Fruit fly (Drosophila melanogaster): ENCODE results near the gene CG5039.
A peak's percentile ranks its signal among the peaks of the same experiment; 100 is the strongest.

DNA sequence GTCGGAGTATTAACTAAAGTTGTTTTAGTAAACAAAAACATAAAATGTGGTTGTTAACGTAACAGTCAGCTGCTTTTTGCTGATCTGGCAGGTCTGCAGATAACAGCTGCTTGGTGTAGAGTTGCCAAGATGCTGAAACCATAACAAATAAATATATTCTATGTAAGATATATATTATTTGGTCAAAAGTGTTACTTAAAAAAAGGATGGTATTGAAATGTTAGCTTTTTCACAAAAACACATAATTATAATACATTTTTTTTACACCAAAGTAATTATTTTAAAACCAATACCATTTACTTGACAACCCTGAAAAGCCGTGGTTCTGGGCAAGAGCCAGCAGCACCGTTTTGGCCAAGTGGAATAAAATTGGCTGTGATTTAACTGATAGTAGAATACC, 2.0 kb downstream of the CG5039 start, which contains the start of the genes CG4743 and Idh3g:
- TF ChIP-seq cnc (optimal IDR thresholded peaks at IDR 0.05) (no peak), tj (GFP tag; optimal IDR thresholded peaks at IDR 0.05) (peak; percentile 96), kay (GFP tag; ENCODE audit: borderline replicate concordance) (no peak), Crg-1 (GFP tag; optimal IDR thresholded peaks at IDR 0.05) (peak; percentile 92), pad (GFP tag; optimal IDR thresholded peaks at IDR 0.05) (peak; percentile 86), Mnt (GFP tag; optimal IDR thresholded peaks at IDR 0.05) (peak; percentile 90), cic (GFP tag; optimal IDR thresholded peaks at IDR 0.05) (peak; percentile 78), toe (GFP tag; optimal IDR thresholded peaks at IDR 0.05) (peak; percentile 90), Hr96 (GFP tag; optimal IDR thresholded peaks at IDR 0.05) (peak; percentile 78), CG14711 (tag; optimal IDR thresholded peaks at IDR 0.05) (peak; percentile 99), CG7101 (tag; optimal IDR thresholded peaks at IDR 0.05) (peak; percentile 98), ovo (GFP tag; optimal IDR thresholded peaks at IDR 0.05) (peak; percentile 92), bab1 (GFP tag; optimal IDR thresholded peaks at IDR 0.05) (peak; percentile 98), CG5204 (GFP tag; optimal IDR thresholded peaks at IDR 0.05) (no peak)
